Worm (Caenorhabditis elegans) whole organism, young adult: ENCODE data around the gene ccch-1.

Source experiments
- B0035.1 ChIP-seq: sonication (generic microtip); optimal IDR thresholded peaks from 2 replicates; lab custom pipeline; 2016; ENCODE audit warnings: missing genetic modification characterization, mild to moderate bottlenecking, missing compliant biosample characterization, missing genotype, missing genetic modification reagents
- C06A6.2 ChIP-seq: fragments of 200-800 bp; sonication (Bioruptor generic); conservative IDR thresholded peaks from 2 replicates; pipeline ENCODE4 v1.3.6; 2022; ENCODE audit warnings: missing genetic modification characterization, missing compliant biosample characterization
- F52B5.7 ChIP-seq: sonication (generic microtip); optimal IDR thresholded peaks from 2 replicates; lab custom pipeline; 2016; ENCODE audit warnings: mild to moderate bottlenecking, missing genetic modification characterization, missing compliant biosample characterization
- F57C9.4 ChIP-seq: sonication (generic microtip); optimal IDR thresholded peaks from 2 replicates; lab custom pipeline; 2017; ENCODE audit warnings: mild to moderate bottlenecking, missing genetic modification characterization, missing compliant biosample characterization
- K11D2.4 ChIP-seq: fragments of 200-800 bp; sonication (Bioruptor generic); IDR thresholded peaks from 2 replicates; pipeline ENCODE4 v1.3.6; 2022; ENCODE audit warnings: missing genetic modification reagents, missing genetic modification characterization, missing compliant biosample characterization
- K12H6.12 ChIP-seq: fragments of 200-800 bp; sonication (Bioruptor generic); optimal IDR thresholded peaks from 2 replicates; lab custom pipeline; 2018; ENCODE audit warnings: mild to moderate bottlenecking, missing genetic modification characterization, missing compliant biosample characterization
- T07F8.4 ChIP-seq: sonication (generic microtip); optimal IDR thresholded peaks from 2 replicates; lab custom pipeline; 2016; ENCODE audit warnings: mild to moderate bottlenecking, missing genetic modification characterization, moderate library complexity, missing compliant biosample characterization
- T26A5.8 ChIP-seq: sonication (generic microtip); optimal IDR thresholded peaks from 2 replicates; lab custom pipeline; 2016; ENCODE audit warnings: missing genetic modification characterization, missing compliant biosample characterization
- Y79H2A.3 ChIP-seq: fragments of 200-800 bp; sonication (Bioruptor generic); conservative IDR thresholded peaks from 2 replicates; pipeline ENCODE4 v1.3.6; 2022; ENCODE audit warnings: missing genetic modification reagents, missing genetic modification characterization, missing compliant biosample characterization
- Y95B8A.8 ChIP-seq: fragments of 200-800 bp; sonication (Bioruptor generic); IDR thresholded peaks from 2 replicates; pipeline ENCODE4 v1.3.6; 2022; ENCODE audit warnings: missing genetic modification reagents, missing genetic modification characterization, missing compliant biosample characterization
- ama-1 ChIP-seq, 3 experiments: fragments of 150-350 bp in 1 of 3; sonication (generic microtip) in 2 of 3; optimal IDR thresholded peaks; 2 replicates each; lab custom pipeline; 2014 to 2018; ENCODE audit warnings: missing biosample characterization in 2 of 3, missing genetic modification characterization in 2 of 3, missing genetic modification reagents in 2 of 3
- aptf-3 ChIP-seq: fragments of 200-800 bp; sonication (Bioruptor generic); IDR thresholded peaks from 2 replicates; pipeline ENCODE4 v1.3.6; 2022; ENCODE audit warnings: missing genetic modification characterization, missing compliant biosample characterization
- atf-7 ChIP-seq: sonication (generic microtip); optimal IDR thresholded peaks from 2 replicates; lab custom pipeline; 2017; ENCODE audit warnings: mild to moderate bottlenecking, missing genetic modification characterization, missing compliant biosample characterization
- attf-6 ChIP-seq: fragments of 200-800 bp; sonication (Bioruptor generic); IDR thresholded peaks from 2 replicates; pipeline ENCODE4 v1.3.6; 2022; ENCODE audit warnings: missing genetic modification reagents, missing genetic modification characterization, missing compliant biosample characterization
- bed-1 ChIP-seq: fragments of 200-800 bp; sonication (Bioruptor generic); IDR thresholded peaks from 2 replicates; pipeline ENCODE4 v1.3.6; 2022; ENCODE audit warnings: missing genetic modification reagents, missing genetic modification characterization, missing compliant biosample characterization
- bed-2 ChIP-seq: fragments of 200-800 bp; sonication (Bioruptor generic); IDR thresholded peaks from 2 replicates; pipeline ENCODE4 v1.3.6; 2022; ENCODE audit warnings: missing genetic modification reagents, missing genetic modification characterization, missing compliant biosample characterization
- ccch-3 ChIP-seq: fragments of 200-800 bp; sonication (Bioruptor generic); optimal IDR thresholded peaks from 2 replicates; lab custom pipeline; 2018; ENCODE audit warnings: mild to moderate bottlenecking, missing genetic modification characterization, missing compliant biosample characterization
- ceh-100 ChIP-seq: fragments of 200-800 bp; sonication (Bioruptor generic); IDR thresholded peaks from 2 replicates; pipeline ENCODE4 v1.3.6; 2022; ENCODE audit warnings: missing genetic modification reagents, missing genetic modification characterization, missing compliant biosample characterization
- ceh-40 ChIP-seq: fragments of 200-800 bp; sonication (Bioruptor generic); IDR thresholded peaks from 2 replicates; pipeline ENCODE4 v1.3.6; 2022; ENCODE audit warnings: missing genetic modification characterization, missing compliant biosample characterization
- die-1 ChIP-seq: sonication (generic microtip); optimal IDR thresholded peaks from 2 replicates; lab custom pipeline; 2016; ENCODE audit warnings: missing genotype, mild to moderate bottlenecking, missing genetic modification characterization, missing compliant biosample characterization
- dox-1 ChIP-seq: fragments of 200-800 bp; sonication (Bioruptor generic); IDR thresholded peaks from 2 replicates; pipeline ENCODE4 v1.3.6; 2022; ENCODE audit warnings: missing genetic modification reagents, missing genetic modification characterization, missing compliant biosample characterization
- dpl-1 ChIP-seq: fragments of 150-350 bp; optimal IDR thresholded peaks from 2 replicates; lab custom pipeline; 2014; ENCODE audit warnings: missing biosample characterization, missing genetic modification reagents, missing genetic modification characterization
- gei-17 ChIP-seq: fragments of 200-800 bp; sonication (Bioruptor generic); optimal IDR thresholded peaks from 2 replicates; lab custom pipeline; 2018; ENCODE audit warnings: mild to moderate bottlenecking, missing genetic modification characterization, missing compliant biosample characterization
- hlh-12 ChIP-seq: sonication (generic microtip); optimal IDR thresholded peaks from 2 replicates; lab custom pipeline; 2016; ENCODE audit warnings: missing genetic modification characterization, missing compliant biosample characterization
- hlh-26 ChIP-seq: fragments of 200-800 bp; sonication (Bioruptor generic); conservative IDR thresholded peaks from 2 replicates; pipeline ENCODE4 v1.3.6; 2022; ENCODE audit warnings: missing genetic modification reagents, missing genetic modification characterization, missing compliant biosample characterization
- lin-26 ChIP-seq: fragments of 200-800 bp; sonication (Bioruptor generic); IDR thresholded peaks from 2 replicates; pipeline ENCODE4 v1.3.6; 2022; ENCODE audit warnings: missing genetic modification reagents, missing genetic modification characterization, missing compliant biosample characterization
- lin-35 ChIP-seq, 3 experiments: fragments of 150-350 bp in 2 of 3; sonication (generic microtip) in 1 of 3; optimal IDR thresholded peaks; 2 replicates each; lab custom pipeline; 2014 to 2018; ENCODE audit warnings: missing biosample characterization in 3 of 3, missing genetic modification characterization in 3 of 3, missing genetic modification reagents in 3 of 3
- lin-40 ChIP-seq: sonication (generic microtip); optimal IDR thresholded peaks from 2 replicates; lab custom pipeline; 2016; ENCODE audit warnings: missing genetic modification characterization, mild to moderate bottlenecking, missing compliant biosample characterization, missing genotype, missing genetic modification reagents
- lsl-1 ChIP-seq: fragments of 200-800 bp; sonication (Bioruptor generic); optimal IDR thresholded peaks from 2 replicates; lab custom pipeline; 2018; ENCODE audit warnings: mild to moderate bottlenecking, missing genetic modification characterization, moderate library complexity, missing compliant biosample characterization
- madf-6 ChIP-seq: fragments of 200-800 bp; sonication (Bioruptor generic); IDR thresholded peaks from 2 replicates; pipeline ENCODE4 v1.3.6; 2022; ENCODE audit warnings: missing genetic modification reagents, missing genetic modification characterization, missing compliant biosample characterization
- madf-8 ChIP-seq: fragments of 200-800 bp; sonication (Bioruptor generic); conservative IDR thresholded peaks from 2 replicates; pipeline ENCODE4 v1.3.6; 2022; ENCODE audit warnings: missing genetic modification reagents, missing genetic modification characterization, missing compliant biosample characterization
- nfya-2 ChIP-seq: fragments of 200-800 bp; sonication (Bioruptor generic); IDR thresholded peaks from 2 replicates; pipeline ENCODE4 v1.3.6; 2022; ENCODE audit warnings: missing genetic modification reagents, missing genetic modification characterization, missing compliant biosample characterization
- nhr-179 ChIP-seq: sonication (generic microtip); optimal IDR thresholded peaks from 2 replicates; lab custom pipeline; 2016; ENCODE audit warnings: mild to moderate bottlenecking, missing genetic modification characterization, missing compliant biosample characterization
- rec-8 ChIP-seq, 2 experiments: sonication (generic microtip); optimal IDR thresholded peaks; 2 replicates each; lab custom pipeline; 2016; ENCODE audit warnings: mild to moderate bottlenecking in 2 of 2, missing genetic modification characterization in 2 of 2, missing genetic modification reagents in 2 of 2, missing genotype in 2 of 2, missing biosample characterization in 1 of 2, missing compliant biosample characterization in 1 of 2, moderate library complexity in 1 of 2
- sea-2 ChIP-seq: fragments of 200-800 bp; sonication (Bioruptor generic); IDR thresholded peaks from 2 replicates; pipeline ENCODE4 v1.3.6; 2022; ENCODE audit warnings: missing genetic modification characterization, missing compliant biosample characterization
- snpc-1.3 ChIP-seq: sonication (generic microtip); optimal IDR thresholded peaks from 2 replicates; lab custom pipeline; 2017; ENCODE audit warnings: missing genetic modification characterization, mild to moderate bottlenecking, missing compliant biosample characterization, antibody characterized with exemption, moderate library complexity, missing genotype, missing genetic modification reagents; ENCODE audit not compliant: insufficient read depth
- snpc-3.4 ChIP-seq: sonication (generic microtip); optimal IDR thresholded peaks from 2 replicates; lab custom pipeline; 2017; ENCODE audit warnings: missing genetic modification characterization, mild to moderate bottlenecking, missing compliant biosample characterization, antibody characterized with exemption, moderate library complexity, missing genotype, missing genetic modification reagents
- snpc-4 ChIP-seq, 5 experiments: fragments of 150-350 bp in 1 of 5; sonication (generic microtip) in 4 of 5; optimal IDR thresholded peaks; 2 replicates each; lab custom pipeline; 2014 to 2018; ENCODE audit warnings: missing genetic modification characterization in 5 of 5, missing biosample characterization in 3 of 5, antibody characterized with exemption in 2 of 5, mild to moderate bottlenecking in 2 of 5, missing compliant biosample characterization in 2 of 5, missing genotype in 2 of 5, moderate library complexity in 2 of 5, missing genetic modification reagents in 1 of 5
- tbx-9 ChIP-seq: sonication (generic microtip); optimal IDR thresholded peaks from 2 replicates; lab custom pipeline; 2016; ENCODE audit warnings: borderline replicate concordance, missing genetic modification characterization, inconsistent platforms, missing compliant biosample characterization
- zfh-2 ChIP-seq: fragments of 200-800 bp; sonication (Bioruptor generic); conservative IDR thresholded peaks from 2 replicates; pipeline ENCODE4 v1.3.6; 2022; ENCODE audit warnings: missing genetic modification reagents, missing genetic modification characterization, missing compliant biosample characterization
- ztf-22 ChIP-seq: fragments of 200-800 bp; sonication (Bioruptor generic); optimal IDR thresholded peaks from 2 replicates; lab custom pipeline; 2018; ENCODE audit warnings: mild to moderate bottlenecking, missing genetic modification characterization, moderate library complexity, missing compliant biosample characterization
- ztf-25 ChIP-seq: fragments of 200-800 bp; sonication (Bioruptor generic); IDR thresholded peaks from 2 replicates; pipeline ENCODE4 v1.3.6; 2022; ENCODE audit warnings: missing genetic modification reagents, missing genetic modification characterization, missing compliant biosample characterization

Gene ccch-1

DNA sequence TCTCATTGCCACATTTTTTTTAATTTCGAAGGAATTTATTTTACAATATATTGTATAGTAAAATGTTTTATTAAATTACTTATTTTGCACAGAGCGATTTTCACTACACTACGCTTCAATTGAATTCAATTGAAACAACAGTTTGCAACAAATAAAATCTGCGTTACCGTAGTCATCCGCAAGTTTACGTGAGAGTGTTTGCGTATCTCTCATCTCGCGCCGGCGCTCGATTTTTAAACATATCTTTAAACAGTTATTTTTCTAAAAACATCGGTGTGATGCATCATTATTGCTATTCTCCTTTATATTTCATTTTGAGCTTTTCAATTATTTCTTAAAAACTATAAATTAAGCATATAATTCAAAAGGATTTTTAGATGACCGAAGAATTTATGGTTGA is 26.6 kb downstream of the ccch-1 start, which contains the start of gene duo-1 (continued):
- TF ChIP-seq ztf-22 (GFP tag; lab: Kevin White, UChicago) (no peak), gei-17 (GFP tag; lab: Kevin White, UChicago) (no peak), lin-35 (GFP tag; optimal IDR thresholded peaks at IDR 0.05; lab: Kevin White, UChicago) (peak in 1 of 3 experiments; percentile 41), B0035.1 (tag; lab: Kevin White, UChicago) (no peak), atf-7 (tag; lab: Kevin White, UChicago) (no peak), K11D2.4 (GFP tag; lab: Robert Waterston, UW) (no peak), attf-6 (GFP tag; lab: Robert Waterston, UW) (no peak), hlh-26 (GFP tag; lab: Robert Waterston, UW) (no peak), Y79H2A.3 (GFP tag; lab: Robert Waterston, UW) (no peak), ceh-100 (GFP tag; lab: Robert Waterston, UW) (no peak), lin-40 (tag; lab: Kevin White, UChicago) (no peak), bed-1 (no peak), snpc-1.3 (no peak), madf-8 (GFP tag; lab: Robert Waterston, UW) (peak; percentile 88), bed-2 (GFP tag; lab: Robert Waterston, UW) (no peak), ceh-40 (GFP tag; lab: Robert Waterston, UW) (no peak), hlh-12 (tag; lab: Kevin White, UChicago) (no peak), dpl-1 (GFP tag; lab: Kevin White, UChicago) (peak; percentile 82), F57C9.4 (tag; lab: Kevin White, UChicago) (no peak), ama-1 (optimal IDR thresholded peaks at IDR 0.05; lab: Kevin White, UChicago) (no peak), ama-1 (GFP tag; optimal IDR thresholded peaks at IDR 0.05; lab: Kevin White, UChicago) (no peak), lin-26 (GFP tag; lab: Robert Waterston, UW) (no peak), snpc-4 (GFP tag; optimal IDR thresholded peaks at IDR 0.05; lab: Kevin White, UChicago) (no peak), snpc-4 (tag; optimal IDR thresholded peaks at IDR 0.05; lab: Kevin White, UChicago) (peak in 1 of 4 experiments; percentile 49), F52B5.7 (no peak), snpc-3.4 (tag; lab: Kevin White, UChicago) (peak; percentile 49), T26A5.8 (tag; lab: Kevin White, UChicago) (no peak), ztf-25 (GFP tag; lab: Robert Waterston, UW) (no peak), rec-8 (tag; optimal IDR thresholded peaks at IDR 0.05; lab: Kevin White, UChicago) (no peak), madf-6 (GFP tag; lab: Robert Waterston, UW) (peak; percentile 95), ccch-3 (GFP tag; lab: Kevin White, UChicago) (no peak), T07F8.4 (tag; lab: Kevin White, UChicago) (no peak), lsl-1 (GFP tag; lab: Kevin White, UChicago) (peak; percentile 80), die-1 (tag; lab: Kevin White, UChicago) (no peak), aptf-3 (no peak), dox-1 (peak; percentile 55), sea-2 (GFP tag; lab: Robert Waterston, UW) (no peak)

DNA sequence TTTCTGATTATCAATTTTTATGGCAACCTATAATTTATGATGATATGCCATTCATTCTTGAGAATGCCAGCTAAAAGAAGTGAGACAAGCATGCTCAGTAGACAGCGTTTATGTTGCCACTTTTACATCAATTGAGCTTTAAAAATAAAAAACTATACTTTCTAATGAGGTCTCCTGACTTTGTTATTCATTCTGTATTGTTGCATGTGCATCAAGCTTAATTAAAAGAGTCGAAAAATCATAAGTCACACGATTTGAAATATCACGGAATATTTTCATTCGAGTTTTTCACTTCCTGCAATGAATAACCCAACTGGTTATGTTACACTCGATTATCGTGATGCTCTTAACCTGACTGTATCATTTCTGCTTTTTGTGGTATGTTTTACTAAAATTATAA is 35.0 kb downstream of the ccch-1 start, which contains the start of gene srx-86:
srx-86 (plus strand) TSS at position 301 of the 400 bp plus-strand sequence.
- TF ChIP-seq zfh-2 (GFP tag; lab: Robert Waterston, UW) (no peak), Y95B8A.8 (GFP tag; lab: Robert Waterston, UW) (no peak), nhr-179 (tag; lab: Kevin White, UChicago) (no peak), nfya-2 (GFP tag; lab: Robert Waterston, UW) (no peak), tbx-9 (tag; lab: Kevin White, UChicago) (no peak), K12H6.12 (no peak), atf-7 (tag; lab: Kevin White, UChicago) (no peak), C06A6.2 (no peak), die-1 (tag; lab: Kevin White, UChicago) (no peak)
